Fruit fly (Drosophila melanogaster): ENCODE data around the gene CG5126.

Gene CG5126

DNA sequence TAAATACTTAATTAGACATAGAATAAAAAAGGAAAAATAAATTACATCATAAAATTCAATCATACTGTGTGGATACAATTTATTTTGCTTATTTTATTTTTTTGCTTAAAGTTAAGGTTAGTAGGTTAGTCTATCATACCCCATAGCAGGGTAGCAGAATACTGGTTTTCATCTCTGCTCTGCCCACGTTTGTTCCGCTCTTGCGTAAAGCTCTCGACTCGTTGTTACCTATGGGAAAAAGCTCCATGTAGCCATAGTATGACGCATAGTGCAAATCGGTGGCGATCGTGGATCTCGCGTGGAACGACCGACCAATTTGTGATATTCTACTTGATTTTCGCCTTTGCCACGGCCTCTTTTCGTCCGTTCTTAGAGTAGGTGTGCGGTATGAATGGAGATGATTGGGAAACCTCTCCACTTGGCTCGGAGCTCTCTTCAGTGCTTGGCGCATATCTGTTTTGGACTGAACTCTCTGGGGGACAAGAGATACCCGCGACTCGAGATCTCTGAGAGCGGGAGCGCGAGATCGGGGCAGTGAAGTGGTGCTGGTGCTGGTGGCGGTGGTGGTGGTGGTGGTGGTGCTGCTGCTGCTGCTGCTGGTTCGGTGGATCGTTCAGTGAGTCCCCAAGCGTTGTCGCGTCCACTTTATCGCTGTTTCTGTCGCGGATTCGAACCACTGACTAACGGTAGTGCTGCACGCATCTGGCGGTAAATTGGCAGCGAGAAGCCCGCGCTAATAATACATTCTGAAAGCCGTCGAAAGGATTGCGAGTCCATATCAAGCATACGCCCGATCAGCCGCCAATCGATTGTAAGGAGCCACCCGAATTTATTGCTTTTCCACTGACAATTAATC is 2.0 kb upstream of the CG5126 start, which contains the start of gene CG5001 (continued):
- TF ChIP-seq Pdp1 (GFP tag; optimal IDR thresholded peaks at IDR 0.05) (peak; percentile 62 to 90), zf30C (GFP tag; optimal IDR thresholded peaks at IDR 0.05) (no peak), luna (GFP tag; optimal IDR thresholded peaks at IDR 0.05) (no peak), CG10979 (tag; optimal IDR thresholded peaks at IDR 0.05) (peak; percentile 84), Bdp1 (GFP tag; optimal IDR thresholded peaks at IDR 0.05) (peak; percentile 28), slbo (GFP tag; IDR thresholded peaks at IDR 0.05) (peak; percentile 94), Sox100B (GFP tag; optimal IDR thresholded peaks at IDR 0.05) (no peak), chinmo (GFP tag; IDR thresholded peaks at IDR 0.05; ENCODE audit: partially characterized antibody) (peak; percentile 96), tll (GFP tag; optimal IDR thresholded peaks at IDR 0.05) (no peak), grau (tag; optimal IDR thresholded peaks at IDR 0.05) (peak; percentile 89), esg (GFP tag; conservative IDR thresholded peaks at IDR 0.05) (peak; percentile 74), her (GFP tag; optimal IDR thresholded peaks at IDR 0.05) (peak; percentile 33), sens-2 (GFP tag; IDR thresholded peaks at IDR 0.05) (0 out of 2 replicates have a peak, but pooled peaks have one; percentile 8), dan (GFP tag; IDR thresholded peaks at IDR 0.05) (no peak), Rx (GFP tag; IDR thresholded peaks at IDR 0.05) (no peak), CG10147 (GFP tag; optimal IDR thresholded peaks at IDR 0.05) (peak; percentile 80), az2 (GFP tag; optimal IDR thresholded peaks at IDR 0.05) (peak; percentile 85), fd102C (GFP tag; optimal IDR thresholded peaks at IDR 0.05) (no peak), GATAe (GFP tag; conservative IDR thresholded peaks at IDR 0.05) (no peak; the same call in 1 of the 2 replicates)

- TF ChIP-seq CG4282 (GFP tag; optimal IDR thresholded peaks at IDR 0.05) (no peak), zf30C (GFP tag; optimal IDR thresholded peaks at IDR 0.05) (no peak), nerfin-2 (GFP tag; IDR thresholded peaks at IDR 0.05; ENCODE audit: partially characterized antibody) (peak; percentile 62), tna (GFP tag; IDR thresholded peaks at IDR 0.05; ENCODE audit: partially characterized antibody) (peak; percentile 26; the same call in 1 of the 2 replicates), zfh2 (GFP tag; optimal IDR thresholded peaks at IDR 0.05) (peak; percentile 36), MBD-R2 (GFP tag; IDR thresholded peaks at IDR 0.05) (peak; percentile 85), dati (GFP tag; IDR thresholded peaks at IDR 0.05) (no peak), CG15601 (tag; optimal IDR thresholded peaks at IDR 0.05) (no peak), pfk (GFP tag; optimal IDR thresholded peaks at IDR 0.05) (no peak), gfzf (GFP tag; optimal IDR thresholded peaks at IDR 0.05) (peak; percentile 40), Dp (GFP tag; optimal IDR thresholded peaks at IDR 0.05) (peak; percentile 65), CG34224 (GFP tag; IDR thresholded peaks at IDR 0.05; ENCODE audit: partially characterized antibody) (peak; percentile 71), Blimp-1 (GFP tag; optimal IDR thresholded peaks at IDR 0.05) (no peak), lbe (GFP tag; optimal IDR thresholded peaks at IDR 0.05) (no peak), H15 (GFP tag; IDR thresholded peaks at IDR 0.05) (no peak), YL-1 (GFP tag; optimal IDR thresholded peaks at IDR 0.05) (peak; percentile 83), Dbx (GFP tag; IDR thresholded peaks at IDR 0.05) (0 out of 3 replicates have a peak, but pooled peaks have one; percentile 28), CG18011 (GFP tag; optimal IDR thresholded peaks at IDR 0.05) (no peak), chn (GFP tag; optimal IDR thresholded peaks at IDR 0.05) (no peak), nmo (GFP tag; optimal IDR thresholded peaks at IDR 0.05) (no peak), emc (GFP tag; optimal IDR thresholded peaks at IDR 0.05) (no peak), CG8924 (tag; optimal IDR thresholded peaks at IDR 0.05) (no peak), bbx (GFP tag; IDR thresholded peaks at IDR 0.05; ENCODE audit: partially characterized antibody) (peak; percentile 82), CG12659 (GFP tag; optimal IDR thresholded peaks at IDR 0.05) (peak; percentile 41), CG12155 (GFP tag; optimal IDR thresholded peaks at IDR 0.05) (no peak), PHDP (tag; optimal IDR thresholded peaks at IDR 0.05) (no peak), CG17829 (tag; optimal IDR thresholded peaks at IDR 0.05) (no peak), Scr (GFP tag; IDR thresholded peaks at IDR 0.05; ENCODE audit: partially characterized antibody) (peak; percentile 64), CG4424 (GFP tag; optimal IDR thresholded peaks at IDR 0.05) (no peak), CG11696 (GFP tag; IDR thresholded peaks at IDR 0.05) (no peak)
Measured at dm6 chr2L:1177522-1177921, 6.3 kb downstream of the CG5126 start, which contains the start of gene CG4896. Gene CG4896, plus strand, starts transcription at chr2L:1177690.

All from whole organism, embryonic.